Worm (Caenorhabditis elegans): ENCODE measurements around the gene F46G10.4.

F46G10.4 gene

DNA sequence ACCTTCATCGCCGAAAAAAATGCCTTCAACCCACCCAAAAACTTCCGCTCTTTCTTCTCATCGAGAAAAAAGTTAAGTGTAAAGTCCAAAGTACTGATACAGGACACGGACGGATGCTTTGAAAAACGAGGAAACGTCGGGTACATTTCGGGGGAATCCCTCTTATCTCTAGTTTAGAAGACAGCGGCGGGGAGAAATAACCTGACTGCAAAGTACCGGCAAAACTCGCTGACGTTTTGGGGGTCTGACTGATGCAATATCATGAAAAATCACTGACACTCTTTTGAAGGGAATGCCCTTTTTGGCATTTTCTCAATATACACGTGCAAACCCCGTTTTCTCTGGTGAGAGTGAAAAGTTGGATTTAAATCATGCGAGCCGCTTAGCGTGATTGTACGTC, 22.6 kb downstream of the F46G10.4 start:
- TF ChIP-seq pha-4 (tag; optimal IDR thresholded peaks at IDR 0.05) (no peak), cnd-1 (tag; optimal IDR thresholded peaks at IDR 0.05) (no peak), elt-1 (tag; optimal IDR thresholded peaks at IDR 0.05; ENCODE audit: borderline replicate concordance, insufficient read depth) (no peak), mep-1 (tag; optimal IDR thresholded peaks at IDR 0.05) (no peak), nhr-28 (tag; optimal IDR thresholded peaks at IDR 0.05) (no peak), nhr-76 (tag; optimal IDR thresholded peaks at IDR 0.05) (no peak), zip-8 (tag; optimal IDR thresholded peaks at IDR 0.05) (no peak), ham-2 (GFP tag; optimal IDR thresholded peaks at IDR 0.05) (no peak), elt-3 (tag; optimal IDR thresholded peaks at IDR 0.05) (no peak)

DNA sequence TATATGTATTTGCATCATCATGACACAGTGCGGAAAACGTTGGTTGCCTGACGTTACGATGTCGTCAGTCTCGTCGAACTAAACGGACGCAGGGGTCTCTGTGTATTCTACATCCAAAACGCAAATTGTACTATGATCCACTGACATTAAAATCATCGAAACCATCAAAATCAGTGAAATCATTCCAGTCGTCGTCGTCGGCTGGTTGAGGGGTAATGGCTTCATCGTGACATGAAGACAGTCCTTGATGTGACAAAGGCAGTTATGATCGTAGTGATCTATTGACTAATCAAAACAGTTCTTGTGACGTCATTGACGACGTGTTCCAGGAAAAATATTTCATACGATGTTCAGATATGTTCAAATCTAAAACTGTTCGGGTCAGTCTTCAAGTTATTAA, 23.8 kb downstream of the F46G10.4 start:
- TF ChIP-seq pha-4 (tag; optimal IDR thresholded peaks at IDR 0.05): no peak

DNA sequence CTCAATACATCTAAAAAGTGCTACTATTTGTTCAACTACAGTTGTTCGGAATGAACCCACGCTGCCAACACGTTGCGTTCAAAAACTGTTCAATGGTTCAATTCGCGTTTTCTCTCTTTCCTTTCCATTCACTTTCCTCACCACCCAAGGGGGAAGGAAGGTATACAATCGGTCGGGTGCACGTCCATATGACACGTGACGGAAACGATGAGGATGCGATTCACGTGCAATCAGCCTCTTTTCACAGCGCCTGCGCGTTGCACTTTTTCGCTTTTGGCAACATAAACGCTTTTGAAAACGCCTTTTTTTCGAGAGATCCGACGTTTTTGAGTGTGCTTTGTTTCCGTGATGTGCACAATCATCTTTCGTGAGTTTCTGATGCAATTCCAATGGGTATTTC, 24.7 kb downstream of the F46G10.4 start:
- TF ChIP-seq ceh-83 (GFP tag; optimal IDR thresholded peaks at IDR 0.05): no peak
- peak; percentile 3 for TF ChIP-seq blmp-1 (tag; optimal IDR thresholded peaks at IDR 0.05)
- TF ChIP-seq elt-1 (tag; optimal IDR thresholded peaks at IDR 0.05; ENCODE audit: borderline replicate concordance, insufficient read depth): no peak
- TF ChIP-seq unc-39 (tag; optimal IDR thresholded peaks at IDR 0.05): no peak
- no peak for TF ChIP-seq flh-1 (GFP tag; optimal IDR thresholded peaks at IDR 0.05)
- TF ChIP-seq tbx-8 (GFP tag; optimal IDR thresholded peaks at IDR 0.05): no peak
- TF ChIP-seq nhr-237 (tag; optimal IDR thresholded peaks at IDR 0.05): no peak
- TF ChIP-seq drap-1 (GFP tag; optimal IDR thresholded peaks at IDR 0.05): no peak
- TF ChIP-seq ham-2 (GFP tag; optimal IDR thresholded peaks at IDR 0.05): peak; percentile 14
- no peak for TF ChIP-seq nhr-28 (tag; optimal IDR thresholded peaks at IDR 0.05)
- TF ChIP-seq sptf-1 (tag; optimal IDR thresholded peaks at IDR 0.05): no peak

DNA sequence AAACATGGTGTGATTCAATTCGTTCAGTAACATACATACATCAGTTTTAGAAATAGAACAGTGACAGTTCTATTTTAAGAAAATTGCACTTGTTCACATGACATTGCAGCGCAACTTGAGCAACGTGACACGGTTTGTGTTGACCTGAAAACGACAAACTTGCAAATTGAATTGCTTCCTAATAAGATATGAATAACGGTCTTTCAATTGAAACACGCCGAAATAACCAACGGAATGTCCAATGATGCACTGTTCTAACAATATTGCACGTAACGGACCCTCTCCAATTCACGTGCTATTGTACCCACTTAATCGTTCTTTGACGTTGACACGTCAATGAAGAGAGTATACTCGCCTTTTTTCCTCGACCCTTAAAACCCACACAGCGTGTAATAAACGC, 26.0 kb downstream of the F46G10.4 start:
- TF ChIP-seq nhr-2 (tag; optimal IDR thresholded peaks at IDR 0.05) (peak; percentile 17), ceh-43 (GFP tag; optimal IDR thresholded peaks at IDR 0.05) (no peak), snpc-4 (tag; optimal IDR thresholded peaks at IDR 0.05) (no peak), nhr-237 (tag; optimal IDR thresholded peaks at IDR 0.05) (no peak), tbx-8 (GFP tag; optimal IDR thresholded peaks at IDR 0.05) (no peak)

DNA sequence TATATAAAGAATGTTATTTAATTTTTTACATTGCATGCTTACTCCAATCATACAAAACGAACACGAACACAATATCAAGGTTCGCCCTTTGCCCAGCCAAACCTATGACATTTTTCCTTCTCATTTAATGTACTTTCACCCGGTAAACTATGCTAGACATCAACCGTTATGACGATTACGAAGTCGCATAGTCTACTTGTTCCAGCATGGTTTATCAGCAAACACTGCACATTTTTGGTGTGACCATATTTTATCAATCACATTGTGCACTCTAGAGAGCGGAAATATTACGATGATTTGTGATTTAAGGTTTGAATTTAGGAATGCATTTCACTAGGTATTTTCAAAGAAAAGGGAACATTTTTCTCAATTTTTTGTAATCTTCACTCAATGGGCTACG, 26.8 kb downstream of the F46G10.4 start:
- TF ChIP-seq ceh-83 (GFP tag; optimal IDR thresholded peaks at IDR 0.05) (no peak), unc-62 (GFP tag; optimal IDR thresholded peaks at IDR 0.05) (no peak), mab-5 (tag; optimal IDR thresholded peaks at IDR 0.05) (no peak), nhr-76 (tag; optimal IDR thresholded peaks at IDR 0.05) (no peak), nhr-237 (tag; optimal IDR thresholded peaks at IDR 0.05) (no peak), blmp-1 (tag; optimal IDR thresholded peaks at IDR 0.05) (no peak), unc-39 (tag; optimal IDR thresholded peaks at IDR 0.05) (no peak), ceh-39 (tag; optimal IDR thresholded peaks at IDR 0.05) (no peak), lin-32 (GFP tag; optimal IDR thresholded peaks at IDR 0.05) (no peak), nhr-2 (tag; optimal IDR thresholded peaks at IDR 0.05) (no peak), cnd-1 (tag; optimal IDR thresholded peaks at IDR 0.05) (no peak), M03D4.4 (tag; optimal IDR thresholded peaks at IDR 0.05) (no peak), sem-2 (GFP tag; optimal IDR thresholded peaks at IDR 0.05) (no peak), sptf-1 (tag; optimal IDR thresholded peaks at IDR 0.05) (no peak), mep-1 (tag; optimal IDR thresholded peaks at IDR 0.05) (no peak), unc-120 (tag; optimal IDR thresholded peaks at IDR 0.05; ENCODE audit: poor library complexity, severe bottlenecking) (no peak)

DNA sequence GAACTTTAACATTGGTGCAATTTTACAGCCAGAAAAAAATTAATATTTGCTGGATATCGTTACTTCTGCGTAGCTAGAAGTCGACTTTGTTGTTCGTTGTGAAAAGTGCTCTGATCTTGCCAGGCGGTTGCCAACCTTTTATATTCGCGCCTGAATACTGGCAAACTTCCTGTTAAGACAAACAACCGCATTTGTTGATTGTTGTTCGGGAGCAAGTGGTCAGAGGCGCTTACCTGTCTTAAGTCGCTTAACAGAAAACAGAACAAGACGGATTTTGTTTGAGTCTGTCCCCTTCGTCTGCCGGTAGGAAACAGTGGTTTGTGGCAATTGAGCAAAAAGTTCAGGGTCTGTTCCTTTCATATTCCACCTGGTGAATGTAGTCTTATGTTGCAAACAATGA, 28.6 kb downstream of the F46G10.4 start, which contains the start of gene C49F8.15:
TSS of gene C49F8.15 (minus strand) at position 101 of the 400 bp plus-strand sequence.
- TF ChIP-seq elt-3 (tag; optimal IDR thresholded peaks at IDR 0.05): no peak
- TF ChIP-seq ceh-39 (tag; optimal IDR thresholded peaks at IDR 0.05): no peak
- TF ChIP-seq zip-8 (tag; optimal IDR thresholded peaks at IDR 0.05): no peak
- no peak for TF ChIP-seq ham-2 (GFP tag; optimal IDR thresholded peaks at IDR 0.05)
- no peak for TF ChIP-seq mab-5 (tag; optimal IDR thresholded peaks at IDR 0.05)
- TF ChIP-seq lsy-2 (tag; optimal IDR thresholded peaks at IDR 0.05): no peak
- TF ChIP-seq sptf-1 (tag; optimal IDR thresholded peaks at IDR 0.05): no peak
- no peak for TF ChIP-seq nhr-76 (tag; optimal IDR thresholded peaks at IDR 0.05)
- TF ChIP-seq lin-32 (GFP tag; optimal IDR thresholded peaks at IDR 0.05): no peak
- no peak for TF ChIP-seq mls-2 (tag; optimal IDR thresholded peaks at IDR 0.05)
- no peak for TF ChIP-seq pha-4 (tag; optimal IDR thresholded peaks at IDR 0.05)
- TF ChIP-seq bed-3 (GFP tag; optimal IDR thresholded peaks at IDR 0.05): no peak
- TF ChIP-seq nhr-237 (tag; optimal IDR thresholded peaks at IDR 0.05): no peak
- no peak for TF ChIP-seq cnd-1 (tag; optimal IDR thresholded peaks at IDR 0.05)
- no peak for TF ChIP-seq drap-1 (GFP tag; optimal IDR thresholded peaks at IDR 0.05)
